Worm (Caenorhabditis elegans) whole organism, L2 larva: ENCODE measurements around the gene T01G6.1.

Experiments used
- nhr-11 ChIP-seq: fragments of 150-350 bp; optimal IDR thresholded peaks from 2 replicates; lab custom pipeline; 2014; ENCODE audit warnings: missing biosample characterization, missing genetic modification characterization
- nhr-25 ChIP-seq: fragments of 150-350 bp; sonication (generic microtip); optimal IDR thresholded peaks from 3 replicates; lab custom pipeline; 2014; ENCODE audit warnings: missing biosample characterization, missing genetic modification characterization
- skn-1 ChIP-seq: sonication (generic microtip); optimal IDR thresholded peaks from 2 replicates; lab custom pipeline; 2017; ENCODE audit warnings: missing biosample characterization, missing genetic modification characterization
- ztf-4 ChIP-seq: fragments of 150-350 bp; optimal IDR thresholded peaks from 2 replicates; lab custom pipeline; 2014; ENCODE audit warnings: missing biosample characterization, missing genetic modification characterization

DNA sequence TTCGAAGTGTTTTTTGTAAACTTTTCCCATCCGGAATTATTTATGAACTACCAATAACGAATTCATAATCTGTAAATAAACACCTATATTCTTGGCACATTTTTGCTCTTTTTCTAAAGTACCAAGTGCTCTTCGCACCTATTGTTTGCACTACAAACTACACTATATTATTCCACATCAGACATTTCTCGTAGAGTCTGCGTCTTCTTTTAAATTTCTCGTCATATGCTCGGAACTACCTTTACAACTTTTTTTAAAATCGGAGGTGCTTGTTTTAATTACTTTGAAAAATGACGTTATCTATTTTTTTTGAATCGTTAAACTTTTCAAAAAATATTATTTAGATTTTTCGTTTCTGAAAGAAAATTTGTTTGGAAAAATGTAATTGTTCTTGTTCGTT, 32.7 kb upstream of the T01G6.1 start, which contains the start of gene nhr-201:
- TF ChIP-seq ztf-4 (tag; lab: Kevin White, UChicago), result no peak
- no peak for TF ChIP-seq skn-1 (tag; lab: Kevin White, UChicago)
- TF ChIP-seq nhr-25, result no peak
- TF ChIP-seq nhr-11 (tag; lab: Kevin White, UChicago), result no peak
